Worm (Caenorhabditis elegans): ENCODE results near the gene C25F9.14.
A peak's percentile ranks its signal among the peaks of the same experiment; 100 is the strongest.

C25F9.14 gene

ce11 chrV:19445442-19445841 lies 9.2 kb downstream of the C25F9.14 start, which contains the start of gene M04C3.1:
M04C3.1 (minus strand) TSS chrV:19445605.
- TF ChIP-seq ceh-90 (tag; optimal IDR thresholded peaks at IDR 0.05), result no peak
- TF ChIP-seq elt-2 (tag; optimal IDR thresholded peaks at IDR 0.05), result peak; percentile 7
- no peak for TF ChIP-seq ztf-4 (tag; optimal IDR thresholded peaks at IDR 0.05)
- TF ChIP-seq nhr-77 (tag; optimal IDR thresholded peaks at IDR 0.05), result no peak
- TF ChIP-seq ceh-63 (GFP tag; optimal IDR thresholded peaks at IDR 0.05), result no peak
- no peak for TF ChIP-seq pax-3 (tag; optimal IDR thresholded peaks at IDR 0.05)

ce11 chrV:19448805-19449204 lies 12.5 kb downstream of the C25F9.14 start, which contains the start of gene M04C3.2:
M04C3.2 (minus strand) TSS chrV:19448905.
- TF ChIP-seq sup-37 (GFP tag; optimal IDR thresholded peaks at IDR 0.05) (no peak), tlp-1 (tag; optimal IDR thresholded peaks at IDR 0.05) (no peak), mdl-1 (tag; optimal IDR thresholded peaks at IDR 0.05) (no peak)

DNA sequence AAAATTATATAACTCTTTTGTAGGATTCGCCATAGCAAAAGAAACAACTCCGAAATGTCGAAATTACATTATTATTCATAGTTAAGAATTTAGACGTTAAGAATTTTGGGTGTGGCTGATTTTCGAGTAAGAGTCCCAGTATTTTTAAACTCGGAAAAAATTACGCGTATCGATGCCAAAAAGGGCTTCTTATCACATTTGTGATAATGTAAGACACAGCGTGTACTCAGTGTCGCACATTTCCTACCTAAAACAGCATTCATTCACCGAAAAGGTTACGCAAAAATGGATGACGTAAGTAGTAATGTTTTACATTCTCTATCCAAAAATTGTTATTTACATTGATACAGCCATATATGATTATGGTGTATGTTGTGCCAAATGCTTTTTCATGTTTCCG lies 13.3 kb downstream of the C25F9.14 start, which contains the start of gene M04C3.5:
Gene M04C3.5 (plus strand): TSS at position 190 of the 400 bp plus-strand sequence.
- no peak for TF ChIP-seq ceh-88 (GFP tag; IDR thresholded peaks at IDR 0.05)

DNA sequence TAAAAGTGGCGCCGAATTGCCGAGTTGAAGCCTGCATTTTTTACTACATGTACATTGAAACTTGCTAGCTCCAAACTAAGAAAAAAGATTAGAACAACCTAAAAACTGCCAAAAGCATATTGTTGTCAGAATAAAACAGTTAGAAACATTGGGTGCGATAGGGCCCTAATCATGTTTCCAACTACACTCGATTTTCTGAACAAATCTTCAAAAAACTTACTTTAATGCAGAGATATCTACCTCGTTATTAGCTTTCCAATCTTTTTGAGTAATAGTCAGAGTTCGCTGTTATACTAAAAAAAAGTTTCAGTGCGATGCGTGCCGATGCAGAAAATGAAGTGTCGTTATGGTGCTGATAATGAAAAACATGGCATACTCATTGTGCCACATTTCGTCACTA lies 19.4 kb downstream of the C25F9.14 start, which contains the start of the genes Y43F8B.13 and Y43F8B.14:
Gene Y43F8B.13 (plus strand): TSS at position 301 of the 400 bp plus-strand sequence.
Gene Y43F8B.14 (minus strand): TSS at position 322 of the 400 bp plus-strand sequence.
- TF ChIP-seq elt-2 (tag; optimal IDR thresholded peaks at IDR 0.05), result no peak
- no peak for TF ChIP-seq unc-98 (GFP tag; IDR thresholded peaks at IDR 0.05)

- TF ChIP-seq efl-1 (optimal IDR thresholded peaks at IDR 0.05), result no peak
- peak in 1 of 2 experiments; percentile 52 for TF ChIP-seq efl-1 (GFP tag; optimal IDR thresholded peaks at IDR 0.05 in 1 of 2)
- TF ChIP-seq vab-15 (tag; optimal IDR thresholded peaks at IDR 0.05), result no peak
These were observed 20.8 kb downstream of the C25F9.14 start, which contains the start of gene Y43F8B.24 for ce11 chrV:19457120-19457519. Y43F8B.24 (plus strand) TSS chrV:19457420.

- TF ChIP-seq nhr-76 (tag; optimal IDR thresholded peaks at IDR 0.05) (no peak), nhr-77 (tag; optimal IDR thresholded peaks at IDR 0.05) (no peak), lin-35 (GFP tag; optimal IDR thresholded peaks at IDR 0.05) (no peak), ces-1 (GFP tag; optimal IDR thresholded peaks at IDR 0.05) (no peak), unc-30 (tag; optimal IDR thresholded peaks at IDR 0.05) (no peak), tbx-2 (tag; optimal IDR thresholded peaks at IDR 0.05) (no peak), isw-1 (GFP tag; IDR thresholded peaks at IDR 0.05) (no peak), pqm-1 (tag; optimal IDR thresholded peaks at IDR 0.05) (no peak), C04F5.9 (tag; optimal IDR thresholded peaks at IDR 0.05) (no peak), dsc-1 (tag; optimal IDR thresholded peaks at IDR 0.05) (no peak), nhr-237 (tag; optimal IDR thresholded peaks at IDR 0.05) (no peak)
These were observed 25.7 kb downstream of the C25F9.14 start, which contains the start of gene Y43F8B.15 for ce11 chrV:19462020-19462419. Y43F8B.15 (minus strand) TSS chrV:19462120.

ce11 chrV:19462612-19463011 lies 26.3 kb downstream of the C25F9.14 start, which contains the start of gene Y43F8B.25:
Y43F8B.25 (plus strand) TSS chrV:19462912.
- TF ChIP-seq zip-4 (GFP tag; optimal IDR thresholded peaks at IDR 0.05), result no peak
- no peak for TF ChIP-seq lin-14 (GFP tag; optimal IDR thresholded peaks at IDR 0.05)
- no peak for TF ChIP-seq mep-1 (tag; optimal IDR thresholded peaks at IDR 0.05)
- TF ChIP-seq ztf-4 (tag; optimal IDR thresholded peaks at IDR 0.05), result no peak

- TF ChIP-seq snpc-4 (tag; optimal IDR thresholded peaks at IDR 0.05), result peak; percentile 48
These were observed 30.5 kb downstream of the C25F9.14 start for ce11 chrV:19466775-19467174.
